Worm (Caenorhabditis elegans): ENCODE data around the gene T07G12.4.
A peak's percentile ranks its signal among the peaks of the same experiment; 100 is the strongest.

- TF ChIP-seq him-1 (tag; optimal IDR thresholded peaks at IDR 0.05) (peak; percentile 14), dao-5 (tag; optimal IDR thresholded peaks at IDR 0.05) (no peak)
Observed at ce11 chrIV:10507586-10507985, 30.9 kb downstream of the T07G12.4 start.

All from whole organism, L4/young adult.